Worm (Caenorhabditis elegans) whole organism, L4/young adult: Measurements from ENCODE around the gene Y49E10.29.

Experiments
- W03F9.2 ChIP-seq: fragments of 150-350 bp; optimal IDR thresholded peaks from 2 replicates; lab custom pipeline; 2014; ENCODE audit warnings: missing biosample characterization, missing genetic modification characterization
- dao-5 ChIP-seq: sonication (generic microtip); optimal IDR thresholded peaks from 2 replicates; lab custom pipeline; 2016; ENCODE audit warnings: missing genotype, missing genetic modification characterization, moderate library complexity, missing compliant biosample characterization
- him-1 ChIP-seq: sonication (generic microtip); optimal IDR thresholded peaks from 2 replicates; lab custom pipeline; 2016; ENCODE audit warnings: missing genotype, missing genetic modification reagents, missing genetic modification characterization, missing compliant biosample characterization

ce11 chrIII:12427527-12428263 is 41.3 kb upstream of the Y49E10.29 start:
- TF ChIP-seq W03F9.2 (tag; lab: Kevin White, UChicago) (no peak), him-1 (tag; lab: Kevin White, UChicago) (no peak), dao-5 (tag; lab: Kevin White, UChicago) (no peak)
